Fruit fly (Drosophila melanogaster): ENCODE data around the gene ZC3H3.
A peak's percentile ranks its signal among the peaks of the same experiment; 100 is the strongest.

The ZC3H3 gene

DNA sequence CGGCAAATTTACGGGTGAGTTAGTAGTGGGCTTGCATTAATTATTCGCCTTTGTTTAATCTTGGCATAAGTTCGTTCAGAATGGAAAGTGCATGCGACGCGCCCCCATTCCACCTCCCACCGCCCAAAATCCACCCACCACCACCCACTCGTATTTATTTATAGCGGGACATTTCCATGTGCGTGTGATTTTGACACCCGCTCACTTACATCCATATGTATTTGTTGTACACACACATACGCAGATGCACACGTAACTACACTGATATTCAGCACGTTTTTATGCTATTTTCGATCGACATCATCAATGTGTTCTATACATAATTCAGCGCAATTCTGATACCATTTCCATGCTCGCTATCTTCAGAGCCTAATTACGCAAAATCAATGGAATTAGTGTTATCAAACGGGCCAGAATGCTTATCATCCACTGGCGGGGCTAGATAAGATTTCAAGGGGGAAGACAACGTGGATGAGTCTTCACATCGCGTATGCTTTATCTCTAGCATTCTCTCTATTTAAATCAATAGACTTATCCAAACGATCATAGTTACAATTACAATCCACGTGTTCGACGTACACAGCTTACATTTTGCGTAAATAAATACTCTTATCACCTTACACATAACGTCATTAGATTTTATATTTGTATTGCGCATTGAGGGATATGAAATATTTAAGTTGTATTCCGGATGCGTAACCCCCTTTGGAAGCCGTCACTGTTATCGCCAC lies 16.3 kb upstream of the ZC3H3 start (continued):
- TF ChIP-seq CG4854 (GFP tag; optimal IDR thresholded peaks at IDR 0.05) (no peak), fd96Cb (tag; optimal IDR thresholded peaks at IDR 0.05) (no peak), sna (GFP tag; IDR thresholded peaks at IDR 0.05; ENCODE audit: partially characterized antibody) (no peak), knrl (GFP tag; IDR thresholded peaks at IDR 0.05; ENCODE audit: partially characterized antibody) (no peak), wdn (GFP tag; IDR thresholded peaks at IDR 0.05) (no peak), emc (GFP tag; optimal IDR thresholded peaks at IDR 0.05) (no peak), zfh1 (GFP tag; IDR thresholded peaks at IDR 0.05) (no peak), bigmax (GFP tag; optimal IDR thresholded peaks at IDR 0.05) (no peak), dmrt11E (tag; optimal IDR thresholded peaks at IDR 0.05) (no peak), Oaz (GFP tag; IDR thresholded peaks at IDR 0.05) (no peak), crol (GFP tag; IDR thresholded peaks at IDR 0.05) (no peak), lilli (GFP tag; optimal IDR thresholded peaks at IDR 0.05) (peak; percentile 69), row (GFP tag; IDR thresholded peaks at IDR 0.05) (peak; percentile 44; the same call in 2 of the 3 replicates), jumu (GFP tag; optimal IDR thresholded peaks at IDR 0.05) (no peak), CG32772 (GFP tag; IDR thresholded peaks at IDR 0.05) (no peak), Ptx1 (GFP tag; IDR thresholded peaks at IDR 0.05) (no peak), schlank (tag; optimal IDR thresholded peaks at IDR 0.05) (no peak), CG9609 (GFP tag; optimal IDR thresholded peaks at IDR 0.05) (no peak), CG15269 (tag; optimal IDR thresholded peaks at IDR 0.05) (peak; percentile 38), Sox100B (GFP tag; optimal IDR thresholded peaks at IDR 0.05) (peak; percentile 33), CG14965 (GFP tag; optimal IDR thresholded peaks at IDR 0.05; ENCODE audit: borderline replicate concordance) (no peak), E2f2 (GFP tag; IDR thresholded peaks at IDR 0.05) (no peak), tin (GFP tag; optimal IDR thresholded peaks at IDR 0.05) (no peak), Med (GFP tag) (peak; percentile 87), lab (GFP tag; optimal IDR thresholded peaks at IDR 0.05) (peak; percentile 28), D19B (GFP tag; optimal IDR thresholded peaks at IDR 0.05) (peak; percentile 54), zen2 (GFP tag; IDR thresholded peaks at IDR 0.05; ENCODE audit: partially characterized antibody) (no peak), sr (GFP tag; IDR thresholded peaks at IDR 0.05) (peak; percentile 88), sc (optimal IDR thresholded peaks at IDR 0.05) (no peak), sc (GFP tag; optimal IDR thresholded peaks at IDR 0.05) (no peak), lov (optimal IDR thresholded peaks at IDR 0.05) (no peak), lov (GFP tag; IDR thresholded peaks at IDR 0.05) (no peak), Antp (GFP tag; optimal IDR thresholded peaks at IDR 0.05) (no peak), fd3F (GFP tag; optimal IDR thresholded peaks at IDR 0.05) (no peak), otp (GFP tag; IDR thresholded peaks at IDR 0.05) (no peak), CG10321 (GFP tag; IDR thresholded peaks at IDR 0.05) (no peak), Dp (GFP tag; optimal IDR thresholded peaks at IDR 0.05) (no peak), CG4360 (GFP tag; IDR thresholded peaks at IDR 0.05) (no peak), az2 (GFP tag; optimal IDR thresholded peaks at IDR 0.05) (peak; percentile 15), gce (GFP tag; IDR thresholded peaks at IDR 0.05) (no peak), slou (GFP tag; optimal IDR thresholded peaks at IDR 0.05) (no peak), tap (tag; optimal IDR thresholded peaks at IDR 0.05) (no peak), ssp (GFP tag; IDR thresholded peaks at IDR 0.05) (no peak), chif (GFP tag; optimal IDR thresholded peaks at IDR 0.05) (no peak), CG13424 (tag; optimal IDR thresholded peaks at IDR 0.05) (peak; percentile 41), h (optimal IDR thresholded peaks at IDR 0.05) (no peak), sens (GFP tag) (peak; percentile 85), Hmr (GFP tag; optimal IDR thresholded peaks at IDR 0.05) (peak; percentile 59), CG16815 (GFP tag; optimal IDR thresholded peaks at IDR 0.05) (peak; percentile 35), eyg (GFP tag; optimal IDR thresholded peaks at IDR 0.05) (peak; percentile 27), MTF-1 (GFP tag; optimal IDR thresholded peaks at IDR 0.05; ENCODE audit: borderline replicate concordance) (peak; percentile 39)
